Worm (Caenorhabditis elegans) whole organism, L4 larva: Measurements from ENCODE around the gene K05F1.9.

Experiments
- D1046.2 ChIP-seq: fragments of 200-800 bp; sonication (Bioruptor generic); IDR thresholded peaks from 2 replicates; pipeline ENCODE4 v1.3.6; 2022; ENCODE audit warnings: missing genetic modification characterization, missing compliant biosample characterization
- F10B5.3 ChIP-seq: sonication (generic microtip); optimal IDR thresholded peaks from 2 replicates; lab custom pipeline; 2016; ENCODE audit warnings: mild to moderate bottlenecking, missing genetic modification characterization, missing compliant biosample characterization
- F26F4.8 ChIP-seq: fragments of 200-800 bp; sonication (Bioruptor generic); conservative IDR thresholded peaks from 2 replicates; pipeline ENCODE4 v1.3.6; 2022; ENCODE audit warnings: missing genetic modification characterization, missing compliant biosample characterization
- F37D6.2 ChIP-seq: sonication (generic microtip); optimal IDR thresholded peaks from 2 replicates; lab custom pipeline; 2016; ENCODE audit warnings: mild to moderate bottlenecking, missing genetic modification characterization, missing compliant biosample characterization
- F49E8.2 ChIP-seq: sonication (generic microtip); optimal IDR thresholded peaks from 2 replicates; lab custom pipeline; 2016; ENCODE audit warnings: missing compliant biosample characterization, mild to moderate bottlenecking, missing genetic modification characterization, borderline replicate concordance
- T26A8.4 ChIP-seq: fragments of 200-800 bp; sonication (Bioruptor generic); IDR thresholded peaks from 2 replicates; pipeline ENCODE4 v1.3.6; 2022; ENCODE audit warnings: missing genetic modification characterization, missing compliant biosample characterization
- Y105C5A.15 ChIP-seq: fragments of 200-800 bp; sonication (Bioruptor generic); IDR thresholded peaks from 2 replicates; pipeline ENCODE4 v1.3.6; 2022; ENCODE audit warnings: missing genetic modification characterization, missing compliant biosample characterization
- ZK337.2 ChIP-seq: fragments of 200-800 bp; sonication (Bioruptor generic); IDR thresholded peaks from 2 replicates; pipeline ENCODE4 v1.3.6; 2022; ENCODE audit warnings: missing genetic modification reagents, missing genetic modification characterization, missing compliant biosample characterization
- aha-1 ChIP-seq: fragments of 150-350 bp; peaks from one replicate; lab custom pipeline; 2014; ENCODE audit warnings: missing biosample characterization, missing genetic modification characterization
- ceh-62 ChIP-seq: sonication (generic microtip); optimal IDR thresholded peaks from 2 replicates; lab custom pipeline; 2017; ENCODE audit warnings: missing biosample characterization, missing genetic modification characterization
- ceh-82 ChIP-seq: sonication (generic microtip); optimal IDR thresholded peaks from 2 replicates; lab custom pipeline; 2017; ENCODE audit warnings: missing biosample characterization, missing genetic modification characterization
- ctbp-1 ChIP-seq: fragments of 200-800 bp; sonication (Bioruptor generic); IDR thresholded peaks from 2 replicates; pipeline ENCODE4 v1.3.6; 2022; ENCODE audit warnings: missing genetic modification reagents, missing genetic modification characterization, missing compliant biosample characterization
- daf-12 ChIP-seq: fragments of 150-350 bp; optimal IDR thresholded peaks from 2 replicates; lab custom pipeline; 2014; ENCODE audit warnings: missing biosample characterization, missing genetic modification reagents, missing genetic modification characterization
- daf-19 ChIP-seq: fragments of 200-800 bp; sonication (Bioruptor generic); conservative IDR thresholded peaks from 2 replicates; pipeline ENCODE4 v1.3.6; 2022; ENCODE audit warnings: missing genetic modification characterization, missing compliant biosample characterization
- daf-8 ChIP-seq: fragments of 200-800 bp; sonication (Bioruptor generic); IDR thresholded peaks from 2 replicates; pipeline ENCODE4 v1.3.6; 2022; ENCODE audit warnings: missing genetic modification characterization, missing compliant biosample characterization
- dpl-1 ChIP-seq: fragments of 150-350 bp; optimal IDR thresholded peaks from 2 replicates; lab custom pipeline; 2014; ENCODE audit warnings: missing biosample characterization, missing genetic modification reagents, missing genetic modification characterization
- dve-1 ChIP-seq: sonication (generic microtip); optimal IDR thresholded peaks from 2 replicates; lab custom pipeline; 2017; ENCODE audit warnings: antibody characterized with exemption, mild to moderate bottlenecking, missing genetic modification characterization, missing compliant biosample characterization; ENCODE audit not compliant: insufficient read depth
- fkh-10 ChIP-seq: fragments of 150-350 bp; optimal IDR thresholded peaks from 2 replicates; lab custom pipeline; 2014; ENCODE audit warnings: missing biosample characterization, missing genetic modification reagents, missing genetic modification characterization
- fos-1 ChIP-seq: fragments of 150-350 bp; optimal IDR thresholded peaks from 2 replicates; lab custom pipeline; 2014; ENCODE audit warnings: missing biosample characterization, missing genetic modification characterization
- gei-8 ChIP-seq: fragments of 200-800 bp; sonication (Bioruptor generic); optimal IDR thresholded peaks from 2 replicates; lab custom pipeline; 2018; ENCODE audit warnings: mild to moderate bottlenecking, missing genetic modification characterization, missing compliant biosample characterization
- hlh-11 ChIP-seq: fragments of 200-800 bp; sonication (Bioruptor generic); optimal IDR thresholded peaks from 2 replicates; lab custom pipeline; 2018; ENCODE audit warnings: mild to moderate bottlenecking, missing genetic modification characterization, missing compliant biosample characterization
- jun-1 ChIP-seq: fragments of 150-350 bp; optimal IDR thresholded peaks from 2 replicates; lab custom pipeline; 2014; ENCODE audit warnings: missing biosample characterization, missing genetic modification reagents, missing genetic modification characterization
- lim-7 ChIP-seq: fragments of 200-800 bp; sonication (Bioruptor generic); IDR thresholded peaks from 2 replicates; pipeline ENCODE4 v1.3.6; 2022; ENCODE audit warnings: missing genetic modification characterization, missing compliant biosample characterization
- lin-1 ChIP-seq: fragments of 200-800 bp; sonication (Bioruptor generic); IDR thresholded peaks from 2 replicates; pipeline ENCODE4 v1.3.6; 2022; ENCODE audit warnings: missing genetic modification reagents, missing genetic modification characterization, missing compliant biosample characterization
- lin-15B ChIP-seq: fragments of 150-350 bp; sonication (generic microtip); optimal IDR thresholded peaks from 3 replicates; lab custom pipeline; 2014; ENCODE audit warnings: missing biosample characterization, missing genetic modification characterization
- lin-29 ChIP-seq: fragments of 200-800 bp; sonication (Bioruptor generic); IDR thresholded peaks from 2 replicates; pipeline ENCODE4 v1.3.6; 2022; ENCODE audit warnings: missing genetic modification reagents, missing genetic modification characterization, missing compliant biosample characterization
- lin-38 ChIP-seq: fragments of 200-800 bp; sonication (Bioruptor generic); IDR thresholded peaks from 2 replicates; pipeline ENCODE4 v1.3.6; 2022; ENCODE audit warnings: missing genetic modification reagents, missing genetic modification characterization, missing compliant biosample characterization
- lsy-2 ChIP-seq, 2 experiments: fragments of 150-350 bp in 1 of 2; sonication (generic microtip) in 1 of 2; optimal IDR thresholded peaks; 2 replicates each; lab custom pipeline; 2014 to 2017; ENCODE audit warnings: missing biosample characterization in 2 of 2, missing genetic modification characterization in 2 of 2
- madf-5 ChIP-seq, 2 experiments: fragments of 200-800 bp; sonication (Bioruptor generic); IDR thresholded peaks; 2 replicates each; pipeline ENCODE4 v1.3.6; 2022; ENCODE audit warnings: missing compliant biosample characterization in 2 of 2, missing genetic modification characterization in 2 of 2
- madf-9 ChIP-seq: fragments of 200-800 bp; sonication (Bioruptor generic); conservative IDR thresholded peaks from 2 replicates; pipeline ENCODE4 v1.3.6; 2022; ENCODE audit warnings: missing genetic modification reagents, missing genetic modification characterization, missing compliant biosample characterization
- mes-2 ChIP-seq: sonication (generic microtip); optimal IDR thresholded peaks from 2 replicates; lab custom pipeline; 2016; ENCODE audit warnings: missing genotype, mild to moderate bottlenecking, missing genetic modification characterization, missing compliant biosample characterization; ENCODE audit not compliant: poor library complexity, severe bottlenecking
- nhr-102 ChIP-seq: sonication (generic microtip); optimal IDR thresholded peaks from 2 replicates; lab custom pipeline; 2016; ENCODE audit warnings: mild to moderate bottlenecking, missing genetic modification characterization, moderate library complexity, missing compliant biosample characterization
- nhr-11 ChIP-seq: fragments of 150-350 bp; optimal IDR thresholded peaks from 2 replicates; lab custom pipeline; 2014; ENCODE audit warnings: missing biosample characterization, missing genetic modification characterization
- nhr-111 ChIP-seq: fragments of 200-800 bp; sonication (Bioruptor generic); optimal IDR thresholded peaks from 2 replicates; lab custom pipeline; 2018; ENCODE audit warnings: mild to moderate bottlenecking, missing genetic modification characterization, missing compliant biosample characterization
- nhr-237 ChIP-seq: sonication (generic microtip); optimal IDR thresholded peaks from 2 replicates; lab custom pipeline; 2017; ENCODE audit warnings: missing biosample characterization, missing genetic modification characterization
- nhr-28 ChIP-seq: fragments of 150-350 bp; optimal IDR thresholded peaks from 2 replicates; lab custom pipeline; 2014; ENCODE audit warnings: missing biosample characterization, missing genetic modification characterization
- nhr-41 ChIP-seq: fragments of 200-800 bp; sonication (Bioruptor generic); IDR thresholded peaks from 2 replicates; pipeline ENCODE4 v1.3.6; 2022; ENCODE audit warnings: missing genetic modification reagents, missing genetic modification characterization, missing compliant biosample characterization
- nhr-6 ChIP-seq: fragments of 150-350 bp; optimal IDR thresholded peaks from 2 replicates; lab custom pipeline; 2014; ENCODE audit warnings: missing biosample characterization, missing genetic modification characterization
- pha-4 ChIP-seq, 2 experiments: fragments of 150-350 bp in 1 of 2; fragments of 200-800 bp in 1 of 2; sonication (Bioruptor generic) in 1 of 2; IDR thresholded peaks in 1 of 2; optimal IDR thresholded peaks in 1 of 2; 2 replicates each; pipeline versions ENCODE4 v1.3.6 to Lab custom; 2014 to 2022; ENCODE audit warnings: missing genetic modification characterization in 2 of 2, missing genetic modification reagents in 2 of 2, missing biosample characterization in 1 of 2, missing compliant biosample characterization in 1 of 2
- pqm-1 ChIP-seq: sonication (generic microtip); optimal IDR thresholded peaks from 2 replicates; lab custom pipeline; 2017; ENCODE audit warnings: missing biosample characterization, missing genetic modification characterization
- set-16 ChIP-seq: fragments of 200-800 bp; sonication (Bioruptor generic); IDR thresholded peaks from 2 replicates; pipeline ENCODE4 v1.3.6; 2022; ENCODE audit warnings: missing genetic modification reagents, missing genetic modification characterization, missing compliant biosample characterization
- skn-1 ChIP-seq: fragments of 150-350 bp; optimal IDR thresholded peaks from 2 replicates; lab custom pipeline; 2014; ENCODE audit warnings: missing biosample characterization, missing genetic modification characterization
- spr-1 ChIP-seq: sonication (generic microtip); optimal IDR thresholded peaks from 2 replicates; lab custom pipeline; 2016; ENCODE audit warnings: mild to moderate bottlenecking, missing genetic modification characterization, missing compliant biosample characterization
- tag-97 ChIP-seq: fragments of 200-800 bp; sonication (Bioruptor generic); IDR thresholded peaks from 2 replicates; pipeline ENCODE4 v1.3.6; 2022; ENCODE audit warnings: missing genetic modification characterization, missing compliant biosample characterization
- unc-130 ChIP-seq: sonication (generic microtip); optimal IDR thresholded peaks from 2 replicates; lab custom pipeline; 2016; ENCODE audit warnings: missing genetic modification reagents, missing genetic modification characterization, missing compliant biosample characterization
- unc-39 ChIP-seq: sonication (generic microtip); optimal IDR thresholded peaks from 2 replicates; lab custom pipeline; 2017; ENCODE audit warnings: missing biosample characterization, missing genetic modification characterization
- zfp-2 ChIP-seq: sonication (generic microtip); optimal IDR thresholded peaks from 2 replicates; lab custom pipeline; 2016; ENCODE audit warnings: mild to moderate bottlenecking, missing genetic modification characterization, missing compliant biosample characterization
- zfp-3 ChIP-seq: fragments of 200-800 bp; sonication (Bioruptor generic); conservative IDR thresholded peaks from 2 replicates; pipeline ENCODE4 v1.3.6; 2022; ENCODE audit warnings: missing genetic modification reagents, missing genetic modification characterization, missing compliant biosample characterization

The K05F1.9 gene

DNA sequence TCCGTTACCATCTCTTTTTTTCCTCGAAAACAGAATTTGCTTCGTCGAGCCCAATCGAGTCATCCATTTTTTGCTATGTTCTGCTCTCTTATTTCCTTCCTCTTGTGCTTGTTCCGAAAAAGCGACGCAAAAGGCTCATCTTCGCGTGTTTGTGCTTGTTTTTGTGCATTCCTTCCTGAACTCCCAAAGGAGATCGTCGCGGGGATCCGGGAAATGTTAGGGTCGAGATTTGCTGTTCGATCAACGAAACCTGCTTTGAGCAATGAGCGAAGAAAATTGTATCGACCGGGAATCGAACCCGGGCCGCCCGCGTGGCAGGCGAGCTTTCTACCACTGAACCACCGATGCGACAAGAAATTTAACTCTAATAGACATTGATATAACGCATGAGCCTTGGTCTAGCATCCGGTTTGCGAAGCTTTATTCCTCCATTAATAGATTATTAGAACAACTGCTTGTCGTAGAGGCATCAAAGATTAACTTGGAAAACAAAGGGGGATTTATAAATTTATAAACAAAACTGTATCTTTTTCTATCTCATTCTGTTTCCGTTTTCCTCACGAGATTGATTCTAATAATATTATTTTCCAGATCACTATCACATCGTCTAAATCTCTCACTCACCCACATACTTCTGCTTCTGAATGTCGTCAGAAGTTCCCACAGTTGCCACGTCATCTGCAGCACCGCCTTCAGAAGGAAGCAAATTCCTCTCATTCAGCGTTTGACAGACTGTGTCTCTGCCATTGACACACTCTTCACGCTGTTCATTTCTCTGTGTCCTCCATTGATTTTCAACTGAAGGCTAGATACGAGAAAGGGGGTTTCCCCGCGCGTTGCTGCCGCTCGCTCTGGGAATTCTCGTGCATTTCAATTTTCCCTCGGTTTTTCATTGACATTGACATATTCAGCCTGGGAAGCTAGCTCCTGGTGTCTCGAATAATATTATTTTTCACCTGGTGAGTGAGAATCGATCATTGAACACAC is 18.7 kb downstream of the K05F1.9 start, which contains the start of gene K05F1.6 (continued):
- TF ChIP-seq ctbp-1 (GFP tag; lab: Robert Waterston, UW) (peak; percentile 66), pqm-1 (tag; lab: Kevin White, UChicago) (no peak), daf-8 (GFP tag; lab: Robert Waterston, UW) (no peak), F10B5.3 (no peak), spr-1 (tag; lab: Kevin White, UChicago) (peak; percentile 70), nhr-111 (peak; percentile 39), tag-97 (GFP tag; lab: Robert Waterston, UW) (0 out of 2 replicates have a peak, but pooled peaks have one; percentile 28), nhr-6 (peak; percentile 45), lin-29 (GFP tag; lab: Robert Waterston, UW) (no peak), nhr-237 (tag; lab: Kevin White, UChicago) (no peak), jun-1 (peak; percentile 73), F49E8.2 (tag; lab: Kevin White, UChicago) (peak; percentile 78), zfp-3 (GFP tag; lab: Robert Waterston, UW) (peak; percentile 80; the same call in 1 of the 2 replicates), lin-38 (GFP tag; lab: Robert Waterston, UW) (peak; percentile 79), dve-1 (tag; lab: Kevin White, UChicago) (peak; percentile 69), dpl-1 (peak; percentile 12), lin-1 (GFP tag; lab: Robert Waterston, UW) (peak; percentile 82; the same call in 1 of the 2 replicates), lim-7 (GFP tag; lab: Robert Waterston, UW) (peak; percentile 79), daf-12 (tag; lab: Kevin White, UChicago) (no peak), skn-1 (tag; lab: Kevin White, UChicago) (no peak), nhr-41 (GFP tag; lab: Robert Waterston, UW) (peak; percentile 81), F26F4.8 (GFP tag; lab: Robert Waterston, UW) (peak; percentile 54; the same call in 1 of the 2 replicates), nhr-28 (tag; lab: Kevin White, UChicago) (no peak), hlh-11 (tag; lab: Kevin White, UChicago) (peak; percentile 61), madf-5 (GFP tag; IDR thresholded peaks at IDR 0.05; lab: Robert Waterston, UW) (0 out of 4 replicates have a peak, but pooled peaks have one; percentile 38 to 52), Y105C5A.15 (GFP tag; lab: Robert Waterston, UW) (0 out of 2 replicates have a peak, but pooled peaks have one; percentile 38), gei-8 (GFP tag; lab: Kevin White, UChicago) (peak; percentile 91), T26A8.4 (peak; percentile 80), lin-15B (tag; lab: Kevin White, UChicago) (no peak), pha-4 (GFP tag; IDR thresholded peaks at IDR 0.05; lab: Robert Waterston, UW) (peak; percentile 85; the same call in 1 of the 2 replicates), pha-4 (tag; optimal IDR thresholded peaks at IDR 0.05; lab: Kevin White, UChicago) (no peak), ceh-82 (tag; lab: Kevin White, UChicago) (no peak), fkh-10 (GFP tag; lab: Kevin White, UChicago) (no peak), nhr-102 (tag; lab: Kevin White, UChicago) (peak; percentile 83), fos-1 (tag; lab: Kevin White, UChicago) (no peak), unc-130 (peak; percentile 78), set-16 (GFP tag; lab: Robert Waterston, UW) (no peak; the same call in none of the 2 replicates), aha-1 (tag; lab: Kevin White, UChicago) (peak; percentile 96), zfp-2 (tag; lab: Kevin White, UChicago) (peak; percentile 23), F37D6.2 (tag; lab: Kevin White, UChicago) (peak; percentile 31), lsy-2 (tag; optimal IDR thresholded peaks at IDR 0.05; lab: Kevin White, UChicago) (peak in 1 of 2 experiments; percentile 54), unc-39 (tag; lab: Kevin White, UChicago) (no peak), D1046.2 (GFP tag; lab: Robert Waterston, UW) (peak; percentile 77; the same call in 1 of the 2 replicates), nhr-11 (no peak), ZK337.2 (GFP tag; lab: Robert Waterston, UW) (peak; percentile 56; the same call in 1 of the 2 replicates), mes-2 (peak; percentile 79), madf-9 (GFP tag; lab: Robert Waterston, UW) (peak; percentile 38; the same call in 1 of the 2 replicates), daf-19 (no peak), ceh-62 (tag; lab: Kevin White, UChicago) (no peak)
